Worm (Caenorhabditis elegans) whole organism, L4 larva: ENCODE results near the gene Y73B6BL.22.

Source experiments
- F26F4.8 ChIP-seq: fragments of 200-800 bp; sonication (Bioruptor generic); conservative IDR thresholded peaks from 2 replicates; pipeline ENCODE4 v1.3.6; 2022; ENCODE audit warnings: missing genetic modification characterization, missing compliant biosample characterization
- R02D3.7 ChIP-seq: fragments of 150-350 bp; sonication (generic microtip); optimal IDR thresholded peaks from 3 replicates; lab custom pipeline; 2014; ENCODE audit warnings: missing biosample characterization, missing genetic modification characterization
- T20F7.1 ChIP-seq: fragments of 200-800 bp; sonication (Bioruptor generic); optimal IDR thresholded peaks from 2 replicates; lab custom pipeline; 2018; ENCODE audit warnings: mild to moderate bottlenecking, missing genetic modification characterization, missing compliant biosample characterization
- nhr-11 ChIP-seq: fragments of 150-350 bp; optimal IDR thresholded peaks from 2 replicates; lab custom pipeline; 2014; ENCODE audit warnings: missing biosample characterization, missing genetic modification characterization
- nhr-237 ChIP-seq: sonication (generic microtip); optimal IDR thresholded peaks from 2 replicates; lab custom pipeline; 2017; ENCODE audit warnings: missing biosample characterization, missing genetic modification characterization
- pqm-1 ChIP-seq: sonication (generic microtip); optimal IDR thresholded peaks from 2 replicates; lab custom pipeline; 2017; ENCODE audit warnings: missing biosample characterization, missing genetic modification characterization
- snpc-4 ChIP-seq: fragments of 150-350 bp; optimal IDR thresholded peaks from 2 replicates; lab custom pipeline; 2014; ENCODE audit warnings: missing biosample characterization, missing genetic modification characterization
- zfp-2 ChIP-seq: sonication (generic microtip); optimal IDR thresholded peaks from 2 replicates; lab custom pipeline; 2016; ENCODE audit warnings: mild to moderate bottlenecking, missing genetic modification characterization, missing compliant biosample characterization

ce11 chrIV:6464005-6464404 is 47.6 kb upstream of the Y73B6BL.22 start, which contains the start of gene acr-25:
- no peak for TF ChIP-seq nhr-11 (tag; lab: Kevin White, UChicago)
- no peak for TF ChIP-seq T20F7.1 (GFP tag; lab: Kevin White, UChicago)
- TF ChIP-seq snpc-4 (tag; lab: Kevin White, UChicago) = no peak
- TF ChIP-seq zfp-2 = no peak
- no peak for TF ChIP-seq R02D3.7
- TF ChIP-seq nhr-237 (tag; lab: Kevin White, UChicago) = no peak
- TF ChIP-seq pqm-1 (tag; lab: Kevin White, UChicago) = no peak
- no peak for TF ChIP-seq F26F4.8 (GFP tag; lab: Robert Waterston, UW)
